Worm (Caenorhabditis elegans) whole organism, midembryonic: ENCODE measurements around the gene ttr-15.

Source experiments
- flt-1 ChIP-seq: fragments of 200-800 bp; sonication (Bioruptor generic); IDR thresholded peaks from 2 replicates; pipeline ENCODE4 v1.3.6; 2022; ENCODE audit warnings: missing genetic modification characterization, missing compliant biosample characterization
- klf-2 ChIP-seq: fragments of 200-800 bp; sonication (Bioruptor generic); conservative IDR thresholded peaks from 2 replicates; pipeline ENCODE4 v1.3.6; 2022; ENCODE audit warnings: missing genetic modification reagents, missing genetic modification characterization, missing compliant biosample characterization
- med-1 ChIP-seq: sonication (generic microtip); optimal IDR thresholded peaks from 2 replicates; lab custom pipeline; 2017; ENCODE audit warnings: missing genetic modification characterization, mild to moderate bottlenecking, missing compliant biosample characterization, antibody characterized with exemption, missing genetic modification reagents; ENCODE audit not compliant: insufficient read depth
- ref-1 ChIP-seq: fragments of 200-800 bp; sonication (Bioruptor generic); conservative IDR thresholded peaks from 2 replicates; pipeline ENCODE4 v1.3.6; 2022; ENCODE audit warnings: missing genetic modification reagents, missing genetic modification characterization, missing compliant biosample characterization
- tab-1 ChIP-seq: fragments of 200-800 bp; sonication (Bioruptor generic); IDR thresholded peaks from 2 replicates; pipeline ENCODE4 v1.3.6; 2022; ENCODE audit warnings: missing genetic modification characterization, missing compliant biosample characterization
- ztf-29 ChIP-seq: fragments of 200-800 bp; sonication (Bioruptor generic); IDR thresholded peaks from 2 replicates; pipeline ENCODE4 v1.3.6; 2022; ENCODE audit warnings: missing genetic modification reagents, missing genetic modification characterization, missing compliant biosample characterization

ce11 chrIII:10318062-10318609, 19.5 kb upstream of the ttr-15 start, which contains the start of the genes unc-50 and ostf-4:
- TF ChIP-seq flt-1 (GFP tag; lab: Robert Waterston, UW), result no peak
- TF ChIP-seq klf-2 (GFP tag; lab: Robert Waterston, UW), result no peak
- TF ChIP-seq tab-1 (GFP tag; lab: Robert Waterston, UW), result no peak
- TF ChIP-seq ztf-29 (GFP tag; lab: Robert Waterston, UW), result no peak
- TF ChIP-seq med-1 (GFP tag; lab: Kevin White, UChicago), result no peak
- TF ChIP-seq ref-1, result no peak
